Fruit fly (Drosophila melanogaster): ENCODE data around the gene Vha100-1.
A peak's percentile ranks its signal among the peaks of the same experiment; 100 is the strongest.

The Vha100-1 gene

dm6 chr3R:29151621-29152092, 20.7 kb downstream of the Vha100-1 start, which contains the start of gene eIF2D (continued):
- TF ChIP-seq CG1602 (GFP tag; optimal IDR thresholded peaks at IDR 0.05) (peak; percentile 22), CG14441 (GFP tag; IDR thresholded peaks at IDR 0.05) (peak; percentile 52; the same call in 1 of the 2 replicates), CG5245 (GFP tag; optimal IDR thresholded peaks at IDR 0.05) (peak; percentile 22), Dll (GFP tag; IDR thresholded peaks at IDR 0.05; ENCODE audit: partially characterized antibody) (no peak), CG6689 (GFP tag; IDR thresholded peaks at IDR 0.05) (peak; percentile 71), phol (tag; optimal IDR thresholded peaks at IDR 0.05) (peak; percentile 85), yki (optimal IDR thresholded peaks at IDR 0.05) (no peak), HmgD (GFP tag; optimal IDR thresholded peaks at IDR 0.05) (peak; percentile 20), CG42726 (GFP tag; IDR thresholded peaks at IDR 0.05; ENCODE audit: partially characterized antibody) (no peak), en (GFP tag; optimal IDR thresholded peaks at IDR 0.05) (no peak), CG4617 (GFP tag; optimal IDR thresholded peaks at IDR 0.05; ENCODE audit: borderline replicate concordance) (peak; percentile 47), cwo (GFP tag; optimal IDR thresholded peaks at IDR 0.05) (peak; percentile 21), sc (optimal IDR thresholded peaks at IDR 0.05) (no peak), sc (GFP tag; optimal IDR thresholded peaks at IDR 0.05) (no peak), chm (GFP tag; IDR thresholded peaks at IDR 0.05) (peak; percentile 72), Antp (GFP tag; optimal IDR thresholded peaks at IDR 0.05) (peak; percentile 17), Rfx (GFP tag; IDR thresholded peaks at IDR 0.05) (peak; percentile 76), CG18599 (GFP tag; optimal IDR thresholded peaks at IDR 0.05) (peak; percentile 75), Nf-YC (tag; optimal IDR thresholded peaks at IDR 0.05) (peak; percentile 50), CG13424 (tag; optimal IDR thresholded peaks at IDR 0.05) (peak; percentile 62), CG10209 (GFP tag; optimal IDR thresholded peaks at IDR 0.05) (peak; percentile 23), zen (tag; optimal IDR thresholded peaks at IDR 0.05) (peak; percentile 56), onecut (GFP tag; IDR thresholded peaks at IDR 0.05) (peak; percentile 44), CG17829 (tag; optimal IDR thresholded peaks at IDR 0.05) (peak; percentile 81), CG2712 (tag; optimal IDR thresholded peaks at IDR 0.05) (peak; percentile 78), dan (GFP tag; IDR thresholded peaks at IDR 0.05) (no peak), CG13296 (GFP tag; optimal IDR thresholded peaks at IDR 0.05) (peak; percentile 62), CG11696 (GFP tag; IDR thresholded peaks at IDR 0.05) (peak; percentile 47), CG12104 (GFP tag; optimal IDR thresholded peaks at IDR 0.05) (peak; percentile 65), CG10147 (GFP tag; optimal IDR thresholded peaks at IDR 0.05) (peak; percentile 57), run (tag; optimal IDR thresholded peaks at IDR 0.05) (no peak), CG14710 (tag; optimal IDR thresholded peaks at IDR 0.05) (peak; percentile 62), CG9609 (GFP tag; optimal IDR thresholded peaks at IDR 0.05) (no peak), stwl (tag; optimal IDR thresholded peaks at IDR 0.05) (no peak), CG10543 (GFP tag; optimal IDR thresholded peaks at IDR 0.05) (peak; percentile 36), Bgb (GFP tag; IDR thresholded peaks at IDR 0.05; ENCODE audit: partially characterized antibody) (no peak), luna (GFP tag; optimal IDR thresholded peaks at IDR 0.05) (no peak), CG1233 (GFP tag; optimal IDR thresholded peaks at IDR 0.05) (peak; percentile 12), kah (GFP tag; optimal IDR thresholded peaks at IDR 0.05) (peak; percentile 30), Myb (GFP tag; optimal IDR thresholded peaks at IDR 0.05) (peak; percentile 44), CG14050 (GFP tag; IDR thresholded peaks at IDR 0.05) (peak; percentile 15; the same call in 1 of the 3 replicates), vnd (GFP tag; IDR thresholded peaks at IDR 0.05; ENCODE audit: partially characterized antibody) (no peak), BEAF-32 (GFP tag; optimal IDR thresholded peaks at IDR 0.05) (peak; percentile 34), CG3847 (GFP tag; IDR thresholded peaks at IDR 0.05) (peak; percentile 30; the same call in 1 of the 2 replicates), dm (GFP tag; optimal IDR thresholded peaks at IDR 0.05) (peak; percentile 33), Rx (GFP tag; IDR thresholded peaks at IDR 0.05) (0 out of 2 replicates have a peak, but pooled peaks have one; percentile 48), peb (GFP tag; IDR thresholded peaks at IDR 0.05) (no peak), ind (GFP tag; optimal IDR thresholded peaks at IDR 0.05) (peak; percentile 57), prd (optimal IDR thresholded peaks at IDR 0.05) (no peak), prd (GFP tag; IDR thresholded peaks at IDR 0.05) (peak; percentile 58), CG2120 (GFP tag; optimal IDR thresholded peaks at IDR 0.05) (peak; percentile 64)
